Fruit fly (Drosophila melanogaster): Measurements from ENCODE around the gene Gnpnat.
A peak's percentile ranks its signal among the peaks of the same experiment; 100 is the strongest.

Gnpnat gene

DNA sequence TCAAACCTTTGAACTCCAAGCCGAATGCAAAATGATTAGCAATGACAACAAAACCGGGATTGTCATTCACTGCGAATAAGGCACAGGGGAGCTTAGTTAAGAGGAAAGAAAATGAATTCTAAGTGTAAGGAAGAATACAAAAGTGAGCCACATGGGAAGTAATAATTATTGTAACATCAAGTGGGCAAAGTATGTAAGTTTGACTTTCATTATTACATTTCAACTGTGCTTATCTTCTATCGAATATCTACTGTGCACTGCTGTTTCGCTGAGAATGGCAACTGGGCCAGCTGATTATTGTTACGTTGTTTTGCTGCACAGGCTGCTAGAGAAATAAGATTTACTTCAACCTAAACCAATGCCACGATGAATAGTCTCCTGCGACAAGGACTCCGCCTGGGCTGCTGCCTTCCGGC lies 1.4 kb upstream of the Gnpnat start, which contains the start of the genes CG7601 and CIA30 (continued):
- TF ChIP-seq CG17568 (GFP tag; optimal IDR thresholded peaks at IDR 0.05) (no peak), Neu2 (GFP tag; optimal IDR thresholded peaks at IDR 0.05; ENCODE audit: borderline replicate concordance) (peak; percentile 94), Six4 (GFP tag; optimal IDR thresholded peaks at IDR 0.05) (peak; percentile 99), CG15269 (tag; optimal IDR thresholded peaks at IDR 0.05) (peak; percentile 97), Usf (GFP tag; optimal IDR thresholded peaks at IDR 0.05) (peak; percentile 93), lbe (GFP tag; optimal IDR thresholded peaks at IDR 0.05) (peak; percentile 97), ken (GFP tag; IDR thresholded peaks at IDR 0.05) (peak; percentile 100), CG10431 (GFP tag; optimal IDR thresholded peaks at IDR 0.05) (no peak), CG34224 (GFP tag; IDR thresholded peaks at IDR 0.05; ENCODE audit: partially characterized antibody) (0 out of 3 replicates have a peak, but pooled peaks have one; percentile 47), unpg (GFP tag; optimal IDR thresholded peaks at IDR 0.05) (peak; percentile 98), CG1024 (GFP tag; IDR thresholded peaks at IDR 0.05) (peak; percentile 99), Atf-2 (GFP tag; optimal IDR thresholded peaks at IDR 0.05) (peak; percentile 98), CG9932 (GFP tag; IDR thresholded peaks at IDR 0.05) (peak; percentile 100), ttk (GFP tag; IDR thresholded peaks at IDR 0.05) (peak; percentile 100), HmgD (GFP tag; optimal IDR thresholded peaks at IDR 0.05) (peak; percentile 97), CG14860 (GFP tag; IDR thresholded peaks at IDR 0.05; ENCODE audit: partially characterized antibody) (no peak), YL-1 (GFP tag; optimal IDR thresholded peaks at IDR 0.05) (peak; percentile 92), jumu (GFP tag; optimal IDR thresholded peaks at IDR 0.05) (peak; percentile 99), slp2 (GFP tag; optimal IDR thresholded peaks at IDR 0.05) (peak; percentile 99), sens (GFP tag) (peak; percentile 100), CG7271 (tag; optimal IDR thresholded peaks at IDR 0.05) (peak; percentile 96), ssp (GFP tag; IDR thresholded peaks at IDR 0.05) (peak; percentile 98), run (tag; optimal IDR thresholded peaks at IDR 0.05) (peak; percentile 86), CG2199 (GFP tag; IDR thresholded peaks at IDR 0.05) (peak; percentile 100), CG32532 (GFP tag; IDR thresholded peaks at IDR 0.05) (peak; percentile 100), CG10565 (GFP tag; optimal IDR thresholded peaks at IDR 0.05) (peak; percentile 96), bowl (GFP tag; IDR thresholded peaks at IDR 0.05) (peak; percentile 100)

DNA sequence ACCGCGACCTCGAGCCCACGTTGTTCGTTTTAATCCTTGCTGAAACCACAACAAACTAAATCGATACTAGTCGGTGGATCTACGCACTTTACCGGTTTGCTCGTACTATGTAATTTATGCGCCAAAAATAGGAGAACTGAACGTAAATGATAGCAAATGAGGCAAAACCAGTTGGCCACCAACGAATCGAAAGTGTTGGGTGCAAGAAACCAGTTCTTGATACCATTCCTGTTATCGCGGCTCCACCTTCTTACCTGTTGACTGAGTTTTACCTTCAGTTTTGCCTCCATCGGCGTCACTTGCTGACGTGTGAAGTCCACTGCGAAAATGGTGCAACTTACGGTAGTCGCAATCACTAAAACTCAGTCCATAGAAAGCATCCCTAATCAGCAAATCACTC lies 2.0 kb downstream of the Gnpnat start:
- no peak for TF ChIP-seq seq (GFP tag; IDR thresholded peaks at IDR 0.05)
- TF ChIP-seq sd (tag; optimal IDR thresholded peaks at IDR 0.05), result no peak
- TF ChIP-seq CG16779 (GFP tag; IDR thresholded peaks at IDR 0.05), result no peak
- TF ChIP-seq jigr1 (GFP tag; IDR thresholded peaks at IDR 0.05), result no peak
- no peak for TF ChIP-seq CG11085 (GFP tag; IDR thresholded peaks at IDR 0.05)
- TF ChIP-seq CG8478 (optimal IDR thresholded peaks at IDR 0.05), result no peak
- no peak for TF ChIP-seq Mrtf (GFP tag; IDR thresholded peaks at IDR 0.05)
- no peak for TF ChIP-seq CG14014 (GFP tag; IDR thresholded peaks at IDR 0.05)
- peak; percentile 41 for TF ChIP-seq Med (GFP tag)
- TF ChIP-seq Blimp-1 (GFP tag; optimal IDR thresholded peaks at IDR 0.05), result peak; percentile 77
- no peak for TF ChIP-seq Lhr (GFP tag; optimal IDR thresholded peaks at IDR 0.05)
- TF ChIP-seq CG15011 (GFP tag; optimal IDR thresholded peaks at IDR 0.05), result no peak
- no peak for TF ChIP-seq CG1832 (GFP tag; optimal IDR thresholded peaks at IDR 0.05)
- TF ChIP-seq nerfin-1 (tag; optimal IDR thresholded peaks at IDR 0.05), result no peak
- TF ChIP-seq Stat92E (GFP tag; optimal IDR thresholded peaks at IDR 0.05), result no peak
- TF ChIP-seq CoRest (tag; optimal IDR thresholded peaks at IDR 0.05), result no peak
- peak; percentile 40; the same call in 1 of the 2 replicates for TF ChIP-seq onecut (GFP tag; IDR thresholded peaks at IDR 0.05)
- peak; percentile 47 for TF ChIP-seq CG12769 (tag; optimal IDR thresholded peaks at IDR 0.05)
- no peak for TF ChIP-seq CG9215 (GFP tag; IDR thresholded peaks at IDR 0.05)
- TF ChIP-seq CG15269 (tag; optimal IDR thresholded peaks at IDR 0.05), result no peak
- TF ChIP-seq CG3838 (GFP tag; optimal IDR thresholded peaks at IDR 0.05), result no peak
- TF ChIP-seq cg (GFP tag; optimal IDR thresholded peaks at IDR 0.05), result no peak
- TF ChIP-seq CG2678 (tag; optimal IDR thresholded peaks at IDR 0.05), result no peak
- TF ChIP-seq CG8388 (GFP tag; optimal IDR thresholded peaks at IDR 0.05), result no peak
- TF ChIP-seq ab (GFP tag; optimal IDR thresholded peaks at IDR 0.05), result no peak
- no peak for TF ChIP-seq CG9727 (GFP tag; optimal IDR thresholded peaks at IDR 0.05)
